Worm (Caenorhabditis elegans) whole organism, mixed stage, embryonic: ENCODE data around the gene str-81.

Experiments
- blmp-1 ChIP-seq: fragments of 150-350 bp; optimal IDR thresholded peaks from 2 replicates; lab custom pipeline; 2014; ENCODE audit warnings: missing biosample characterization, missing genetic modification characterization
- ces-1 ChIP-seq: fragments of 150-350 bp; optimal IDR thresholded peaks from 2 replicates; lab custom pipeline; 2014; ENCODE audit warnings: missing biosample characterization, missing genetic modification reagents, missing genetic modification characterization
- elt-3 ChIP-seq: fragments of 150-350 bp; optimal IDR thresholded peaks from 2 replicates; lab custom pipeline; 2014; ENCODE audit warnings: missing biosample characterization, missing genetic modification characterization
- nhr-2 ChIP-seq: fragments of 150-350 bp; optimal IDR thresholded peaks from 2 replicates; lab custom pipeline; 2014; ENCODE audit warnings: missing biosample characterization, missing genetic modification characterization
- nhr-237 ChIP-seq: fragments of 150-350 bp; optimal IDR thresholded peaks from 2 replicates; lab custom pipeline; 2014; ENCODE audit warnings: missing biosample characterization, missing genetic modification characterization
- nhr-28 ChIP-seq: fragments of 150-350 bp; optimal IDR thresholded peaks from 2 replicates; lab custom pipeline; 2014; ENCODE audit warnings: missing biosample characterization, missing genetic modification characterization
- pha-4 ChIP-seq: fragments of 150-350 bp; optimal IDR thresholded peaks from 2 replicates; lab custom pipeline; 2018; ENCODE audit warnings: missing biosample characterization, missing genetic modification reagents, missing genetic modification characterization
- snpc-4 ChIP-seq: fragments of 150-350 bp; optimal IDR thresholded peaks from 2 replicates; lab custom pipeline; 2014; ENCODE audit warnings: missing biosample characterization, missing genetic modification characterization
- unc-62 ChIP-seq: fragments of 150-350 bp; optimal IDR thresholded peaks from 2 replicates; lab custom pipeline; 2014; ENCODE audit warnings: missing biosample characterization, missing genetic modification reagents, missing genetic modification characterization

ce11 chrV:19201190-19201589 lies 49.7 kb downstream of the str-81 start:
- TF ChIP-seq pha-4 (no peak), elt-3 (tag; lab: Kevin White, UChicago) (no peak), nhr-2 (tag; lab: Kevin White, UChicago) (no peak), blmp-1 (tag; lab: Kevin White, UChicago) (no peak), snpc-4 (tag; lab: Kevin White, UChicago) (no peak), nhr-237 (tag; lab: Kevin White, UChicago) (no peak), ces-1 (GFP tag; lab: Kevin White, UChicago) (no peak), unc-62 (no peak), nhr-28 (tag; lab: Kevin White, UChicago) (no peak)
